Fruit fly (Drosophila melanogaster) S2 (cell line): ENCODE results near the gene Spn27A.
A peak's percentile ranks its signal among the peaks of the same experiment; 100 is the strongest.

Source experiments
- CG8478 ChIP-seq: fragments of >200 bp; optimal IDR thresholded peaks from 2 replicates; lab custom pipeline; 2018
- CTCF ChIP-seq, 2 experiments: fragments of >200 bp; optimal IDR thresholded peaks; 2 replicates each; lab custom pipeline; 2018

The Spn27A gene

DNA sequence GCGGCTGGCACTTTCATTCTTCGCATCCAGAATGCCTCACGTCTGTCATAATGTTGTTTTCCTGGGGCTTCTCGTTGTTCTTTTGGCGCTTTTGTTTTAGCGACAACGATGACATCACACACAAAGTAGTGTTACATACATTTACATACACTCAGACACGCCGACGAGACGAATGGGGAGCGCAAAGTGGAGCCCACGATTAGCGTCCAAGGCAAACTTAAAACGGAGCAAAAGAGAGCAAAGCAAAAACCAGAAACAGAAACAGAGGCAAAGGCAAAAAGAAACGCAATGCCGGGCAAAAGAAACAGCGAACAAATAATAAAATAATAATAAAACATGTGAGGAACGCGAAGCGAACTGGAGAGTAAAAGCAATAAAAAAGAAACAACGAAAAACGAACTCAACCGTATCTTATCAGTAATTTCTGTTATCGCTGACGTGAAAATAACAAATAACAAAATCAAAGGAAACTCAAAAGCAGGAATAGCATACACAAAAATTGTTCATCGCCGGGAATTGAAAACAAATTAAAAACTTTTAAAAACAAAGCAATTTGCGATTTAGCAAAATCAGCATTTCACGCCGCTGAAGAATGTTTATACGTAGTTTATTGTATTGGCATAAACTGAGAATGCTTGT, 28.6 kb downstream of the Spn27A start:
- TF ChIP-seq CG8478 (lab: Kevin White, UChicago), result no peak
- TF ChIP-seq CTCF (optimal IDR thresholded peaks at IDR 0.05; lab: Kevin White, UChicago), result no peak

DNA sequence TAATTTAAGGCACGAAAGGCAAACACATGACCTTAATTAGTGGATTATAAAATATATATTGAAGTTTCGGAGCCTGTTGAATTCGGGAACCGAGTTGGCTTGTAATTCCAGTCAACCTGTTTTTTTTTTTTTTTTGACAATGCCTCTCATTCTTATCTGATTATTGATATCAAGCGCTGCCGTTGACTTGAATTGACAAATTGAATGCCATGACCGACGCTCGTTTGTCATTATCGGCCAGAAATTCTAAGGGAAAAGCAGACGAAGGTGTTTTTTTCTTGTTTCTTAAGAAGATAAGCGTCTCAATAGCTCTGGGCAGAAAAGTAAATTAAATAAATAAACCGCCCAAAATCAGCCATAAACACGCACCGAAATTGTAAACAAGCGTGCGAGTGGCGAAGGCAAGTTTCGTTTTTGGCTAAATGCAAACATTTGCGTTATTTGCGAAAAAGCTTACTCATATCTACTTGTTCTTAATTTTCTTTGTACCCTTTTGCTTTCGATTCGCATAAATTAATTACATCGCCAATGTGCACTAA, 29.9 kb downstream of the Spn27A start:
- no peak for TF ChIP-seq CTCF (optimal IDR thresholded peaks at IDR 0.05; lab: Kevin White, UChicago)
- TF ChIP-seq CG8478 (lab: Kevin White, UChicago), result no peak

DNA sequence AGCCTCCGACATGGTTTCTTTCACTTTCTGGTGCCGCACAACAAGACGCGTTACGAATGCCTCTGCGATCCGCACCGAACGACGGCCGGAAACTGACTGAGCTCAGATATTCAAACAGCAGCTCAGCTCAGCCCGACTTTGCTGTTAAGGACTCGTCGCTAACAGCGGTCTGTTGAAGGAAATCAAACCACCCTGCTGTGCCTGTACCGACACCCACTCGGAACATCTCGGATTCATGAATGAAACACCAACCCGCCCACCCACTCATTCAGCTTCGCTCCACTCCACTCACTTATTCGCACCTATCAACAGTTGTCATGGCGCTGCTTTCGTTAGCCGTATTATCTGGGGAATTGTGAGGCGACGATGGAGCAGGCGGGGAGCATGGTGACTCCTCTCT, 40.8 kb downstream of the Spn27A start, which contains the start of gene Oatp26F:
TSS of gene Oatp26F (minus strand) at position 101 of the 400 bp plus-strand sequence.
- TF ChIP-seq CG8478 (lab: Kevin White, UChicago) (no peak), CTCF (optimal IDR thresholded peaks at IDR 0.05; lab: Kevin White, UChicago) (no peak)

DNA sequence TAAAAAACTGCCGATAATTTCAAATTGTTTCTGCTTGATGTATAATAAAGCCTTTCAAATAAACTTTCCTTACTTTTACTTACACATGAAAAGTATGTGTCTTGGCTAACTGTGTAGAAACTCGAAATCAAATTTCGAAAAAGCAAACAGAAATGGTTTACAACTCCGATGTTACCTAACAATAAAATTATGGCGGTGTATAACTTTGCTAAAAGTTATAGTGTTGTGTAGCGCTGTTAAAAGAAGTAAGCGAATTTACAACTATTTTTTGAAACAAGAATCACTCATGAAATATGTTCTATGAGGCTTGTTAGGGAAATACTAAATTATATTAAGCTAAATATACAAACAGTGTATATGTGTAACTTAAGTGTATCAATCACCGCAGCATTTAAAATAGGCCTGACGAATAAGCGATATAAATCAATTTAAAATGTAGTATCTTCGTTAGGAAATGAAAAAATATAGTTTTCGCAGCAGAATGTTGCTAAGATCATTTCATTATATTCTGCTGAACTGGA, 50.4 kb downstream of the Spn27A start, which contains the start of gene CG34345:
TSS of gene CG34345 (plus strand) at position 471 of the 521 bp plus-strand sequence.
- TF ChIP-seq CTCF (optimal IDR thresholded peaks at IDR 0.05; lab: Kevin White, UChicago), result peak; percentile 43 to 74
- TF ChIP-seq CG8478 (lab: Kevin White, UChicago), result no peak

DNA sequence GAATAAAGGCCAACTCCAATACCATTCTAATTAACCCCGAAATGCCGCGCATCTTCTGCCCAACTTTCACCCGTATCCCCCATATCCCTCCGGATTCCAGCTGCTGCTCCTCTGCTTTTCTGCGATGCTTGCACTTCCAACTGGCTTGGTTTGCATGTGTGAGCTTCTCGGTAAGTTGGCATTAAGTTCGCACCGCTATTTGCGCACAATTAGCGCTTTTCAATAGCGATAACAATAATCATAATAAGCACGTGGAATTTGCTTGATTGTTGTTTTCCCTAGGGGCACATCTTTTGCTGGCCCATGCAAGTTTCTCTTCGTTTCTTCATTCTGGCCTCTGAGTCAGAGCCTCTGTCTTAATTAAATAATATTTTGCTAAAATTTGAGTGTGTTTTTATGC, 51.1 kb downstream of the Spn27A start:
- no peak for TF ChIP-seq CG8478 (lab: Kevin White, UChicago)
- no peak for TF ChIP-seq CTCF (optimal IDR thresholded peaks at IDR 0.05; lab: Kevin White, UChicago)

DNA sequence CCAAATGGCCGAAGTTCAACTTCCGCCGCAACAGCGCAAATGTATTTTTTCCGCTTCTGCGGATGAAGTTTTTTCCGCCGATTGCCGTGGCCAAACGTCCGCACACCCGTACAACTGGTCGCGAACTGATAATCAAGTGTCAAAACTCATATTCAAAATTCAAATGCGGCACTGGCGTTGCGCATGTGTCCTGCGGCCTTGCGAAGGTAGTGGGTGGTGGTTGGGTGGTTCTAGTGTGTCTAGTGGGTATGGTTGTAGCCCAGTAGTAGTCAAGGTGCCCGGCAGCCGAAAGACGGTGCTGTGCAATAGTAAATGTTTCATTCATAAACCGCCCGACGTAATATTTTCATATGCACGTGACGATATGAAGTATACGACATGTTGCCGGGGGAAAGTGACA, 51.5 kb downstream of the Spn27A start, which contains the start of gene DIP-iota:
TSS of gene DIP-iota (minus strand) at position 101 of the 400 bp plus-strand sequence.
- TF ChIP-seq CTCF (optimal IDR thresholded peaks at IDR 0.05; lab: Kevin White, UChicago), result no peak
- TF ChIP-seq CG8478 (lab: Kevin White, UChicago), result no peak
